Fruit fly (Drosophila melanogaster): ENCODE data around the gene MED30.

MED30 gene

dm6 chr3L:682420-682882 lies 28.6 kb upstream of the MED30 start, which contains the start of gene CG3386 (continued):
- TF ChIP-seq aop (GFP tag; IDR thresholded peaks at IDR 0.05) (peak; percentile 14; the same call in 1 of the 2 replicates), sim (GFP tag; IDR thresholded peaks at IDR 0.05) (no peak), sqz (GFP tag; optimal IDR thresholded peaks at IDR 0.05) (peak; percentile 38), CG3163 (GFP tag; optimal IDR thresholded peaks at IDR 0.05) (peak; percentile 95), Trl (optimal IDR thresholded peaks at IDR 0.05) (peak; percentile 65 to 75), Trl (GFP tag; optimal IDR thresholded peaks at IDR 0.05) (no peak), Pdp1 (GFP tag; optimal IDR thresholded peaks at IDR 0.05) (peak in 1 of 2 experiments; percentile 58), zen (tag; optimal IDR thresholded peaks at IDR 0.05) (peak; percentile 34)

DNA sequence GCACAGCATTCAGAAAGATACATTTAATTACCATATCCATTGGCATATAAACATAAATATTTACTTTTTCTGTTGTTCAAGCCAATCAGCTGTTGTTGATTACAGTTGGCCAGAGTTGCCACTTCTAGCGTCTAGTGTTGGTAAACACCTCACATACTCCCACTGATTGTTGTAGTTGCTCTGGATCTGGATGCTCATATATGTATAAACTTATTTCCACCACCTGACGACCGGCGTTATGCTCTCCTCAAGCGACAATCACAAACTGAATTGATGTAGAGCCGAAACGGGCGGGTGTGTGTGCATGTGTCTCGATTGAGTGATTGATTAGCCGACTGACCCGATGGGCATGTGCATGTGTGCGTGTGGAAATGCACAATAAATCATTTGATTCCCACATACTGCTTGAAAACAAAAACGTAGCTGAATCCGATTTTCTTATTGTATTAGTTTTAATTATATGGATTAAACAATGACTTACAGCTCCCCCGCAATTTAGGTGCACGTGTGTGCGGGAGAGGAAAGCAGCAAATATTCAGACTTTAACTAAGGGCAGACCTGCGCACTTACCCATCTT lies 28.0 kb upstream of the MED30 start:
- TF ChIP-seq CG18619 (GFP tag; optimal IDR thresholded peaks at IDR 0.05) (peak; percentile 11), CG7839 (tag; optimal IDR thresholded peaks at IDR 0.05) (peak; percentile 20), NfI (GFP tag; optimal IDR thresholded peaks at IDR 0.05) (peak; percentile 53), PHDP (tag; optimal IDR thresholded peaks at IDR 0.05) (peak; percentile 20), Stat92E (GFP tag; optimal IDR thresholded peaks at IDR 0.05) (peak in 1 of 3 experiments; percentile 27), sisA (GFP tag; IDR thresholded peaks at IDR 0.05) (no peak), CG7372 (GFP tag; IDR thresholded peaks at IDR 0.05) (no peak), CG31224 (GFP tag; IDR thresholded peaks at IDR 0.05) (no peak), tll (GFP tag; optimal IDR thresholded peaks at IDR 0.05) (peak in 1 of 2 experiments; percentile 5), CG7963 (GFP tag; IDR thresholded peaks at IDR 0.05; ENCODE audit: partially characterized antibody) (no peak), CG13624 (GFP tag; optimal IDR thresholded peaks at IDR 0.05) (peak; percentile 17), gro (GFP tag; optimal IDR thresholded peaks at IDR 0.05) (peak; percentile 55), Med (GFP tag) (peak; percentile 96), Antp (GFP tag; optimal IDR thresholded peaks at IDR 0.05) (peak; percentile 29), row (GFP tag; IDR thresholded peaks at IDR 0.05) (peak; percentile 33; the same call in 2 of the 3 replicates), CG1233 (GFP tag; optimal IDR thresholded peaks at IDR 0.05) (peak; percentile 50), CG6765 (GFP tag; optimal IDR thresholded peaks at IDR 0.05) (peak; percentile 25), gsb-n (tag; optimal IDR thresholded peaks at IDR 0.05) (peak; percentile 60), wdn (GFP tag; IDR thresholded peaks at IDR 0.05) (no peak), CG3281 (GFP tag; optimal IDR thresholded peaks at IDR 0.05) (peak; percentile 46), NFAT (GFP tag; IDR thresholded peaks at IDR 0.05) (peak; percentile 32; the same call in 1 of the 2 replicates), zfh2 (GFP tag; optimal IDR thresholded peaks at IDR 0.05) (peak; percentile 40), CG8290 (GFP tag; optimal IDR thresholded peaks at IDR 0.05) (peak; percentile 53), CG8290 (tag; optimal IDR thresholded peaks at IDR 0.05) (peak; percentile 38 to 83), CG16779 (GFP tag; IDR thresholded peaks at IDR 0.05) (no peak), YL-1 (GFP tag; optimal IDR thresholded peaks at IDR 0.05) (peak; percentile 63), sna (GFP tag; IDR thresholded peaks at IDR 0.05; ENCODE audit: partially characterized antibody) (peak; percentile 17; the same call in 1 of the 2 replicates), HLH54F (GFP tag; optimal IDR thresholded peaks at IDR 0.05) (peak; percentile 26), sr (GFP tag; IDR thresholded peaks at IDR 0.05) (peak; percentile 97), HLH4C (GFP tag; IDR thresholded peaks at IDR 0.05; ENCODE audit: partially characterized antibody) (no peak; the same call in 2 of the 3 replicates), ci (GFP tag; IDR thresholded peaks at IDR 0.05) (peak; percentile 72), CG6813 (GFP tag; optimal IDR thresholded peaks at IDR 0.05) (peak; percentile 45), CG33213 (GFP tag; optimal IDR thresholded peaks at IDR 0.05) (peak; percentile 60), Blimp-1 (GFP tag; optimal IDR thresholded peaks at IDR 0.05) (no peak), prd (optimal IDR thresholded peaks at IDR 0.05) (no peak), prd (GFP tag; IDR thresholded peaks at IDR 0.05) (no peak), gsb (GFP tag; IDR thresholded peaks at IDR 0.05) (no peak), CG34224 (GFP tag; IDR thresholded peaks at IDR 0.05; ENCODE audit: partially characterized antibody) (peak; percentile 64), CG12155 (GFP tag; optimal IDR thresholded peaks at IDR 0.05) (no peak), Neu2 (GFP tag; optimal IDR thresholded peaks at IDR 0.05; ENCODE audit: borderline replicate concordance) (no peak), H15 (GFP tag; IDR thresholded peaks at IDR 0.05) (no peak)

Measured in whole organism, embryonic.